Worm (Caenorhabditis elegans) whole organism, mixed stage, embryonic: ENCODE measurements around the gene brc-1.

ENCODE experiments used
- elt-3 ChIP-seq: fragments of 150-350 bp; optimal IDR thresholded peaks from 2 replicates; lab custom pipeline; 2014; ENCODE audit warnings: missing biosample characterization, missing genetic modification characterization
- lin-13 ChIP-seq: fragments of 150-350 bp; optimal IDR thresholded peaks from 2 replicates; lab custom pipeline; 2014; ENCODE audit warnings: missing biosample characterization, missing genetic modification characterization

ce11 chrIII:3831798-3832197 lies 31.0 kb downstream of the brc-1 start:
- TF ChIP-seq lin-13 (tag; lab: Kevin White, UChicago) (no peak), elt-3 (no peak)
